Fruit fly (Drosophila melanogaster) whole organism: ENCODE data around the gene ed.

Source experiments
- pan ChIP-seq: fragments of >200 bp; optimal IDR thresholded peaks from 2 replicates; lab custom pipeline; 2017
- psq ChIP-seq: fragments of >200 bp; optimal IDR thresholded peaks from 2 replicates; lab custom pipeline; 2017

- TF ChIP-seq psq (lab: Kevin White, UChicago): no peak
- TF ChIP-seq pan (lab: Kevin White, UChicago): no peak
These were observed 20.6 kb downstream of the ed start for dm6 chr2L:4051770-4052169.
